Worm (Caenorhabditis elegans): Measurements from ENCODE around the gene F25D1.5.

The F25D1.5 gene

DNA sequence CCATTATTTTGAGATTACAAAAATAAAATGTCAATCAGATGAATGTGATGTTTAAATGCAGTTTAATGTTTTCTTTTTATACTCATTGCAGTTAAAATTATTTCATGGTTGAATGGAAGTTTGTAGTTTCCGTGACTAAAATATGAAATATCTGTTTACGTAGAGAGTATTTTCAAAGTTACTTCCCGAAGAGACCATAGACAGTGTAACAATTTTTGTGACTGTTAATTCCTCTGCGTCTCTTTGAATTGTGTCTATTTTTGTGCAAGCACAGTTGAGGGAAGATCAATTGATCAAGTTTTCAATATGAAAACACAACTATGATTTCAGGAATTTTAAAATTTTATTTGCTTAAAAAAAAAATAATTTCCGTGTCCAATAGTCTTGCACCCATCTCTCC is at the start of gene F25D1.5:
Gene F25D1.5 (minus strand): TSS at position 35 of the 400 bp plus-strand sequence.
- TF ChIP-seq F33H1.4 (GFP tag; IDR thresholded peaks at IDR 0.05) = no peak
- TF ChIP-seq F52B5.7 (tag; optimal IDR thresholded peaks at IDR 0.05) = no peak
- TF ChIP-seq ceh-58 (GFP tag; IDR thresholded peaks at IDR 0.05) = no peak
- no peak for TF ChIP-seq ztf-3 (GFP tag; optimal IDR thresholded peaks at IDR 0.05)
- TF ChIP-seq ZK185.1 (tag; optimal IDR thresholded peaks at IDR 0.05; ENCODE audit: poor library complexity, severe bottlenecking) = no peak

DNA sequence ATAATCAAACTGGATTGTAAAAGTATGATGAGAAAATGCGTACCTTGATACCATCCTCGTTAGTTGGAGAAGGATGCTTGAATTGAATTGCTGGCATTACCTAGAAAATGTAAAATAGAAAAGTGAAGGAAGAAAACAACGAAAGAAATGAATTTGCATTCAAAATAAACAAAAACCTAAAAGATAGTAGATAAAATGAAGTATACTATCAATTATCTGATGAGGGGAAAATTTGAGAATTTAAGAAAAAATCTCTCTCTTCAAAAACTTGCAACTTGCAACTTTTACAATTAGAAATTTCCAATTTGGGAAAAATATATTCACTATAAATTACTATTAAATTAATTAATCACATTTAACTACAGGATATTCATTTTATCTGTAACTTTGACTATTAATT is 48.2 kb upstream of the F25D1.5 start, which contains the start of gene T21C9.11:
Gene T21C9.11 (minus strand): TSS at position 101 of the 400 bp plus-strand sequence.
- TF ChIP-seq tbx-9 (tag; optimal IDR thresholded peaks at IDR 0.05; ENCODE audit: borderline replicate concordance) = no peak
- no peak for TF ChIP-seq madf-10 (tag; optimal IDR thresholded peaks at IDR 0.05)
- TF ChIP-seq Y53G8AR.9 (GFP tag; conservative IDR thresholded peaks at IDR 0.05) = no peak
- no peak for TF ChIP-seq zim-3 (tag; optimal IDR thresholded peaks at IDR 0.05)
- no peak for TF ChIP-seq F39B2.1 (GFP tag; IDR thresholded peaks at IDR 0.05)
- TF ChIP-seq unc-62 (GFP tag; optimal IDR thresholded peaks at IDR 0.05) = no peak
- no peak for TF ChIP-seq him-1 (tag; optimal IDR thresholded peaks at IDR 0.05)
- TF ChIP-seq attf-6 (GFP tag; IDR thresholded peaks at IDR 0.05) = no peak
- no peak for TF ChIP-seq F10E7.11 (tag; optimal IDR thresholded peaks at IDR 0.05)
- no peak for TF ChIP-seq unc-130 (GFP tag; optimal IDR thresholded peaks at IDR 0.05)
- TF ChIP-seq mel-28 (tag; optimal IDR thresholded peaks at IDR 0.05; ENCODE audit: borderline replicate concordance) = no peak
- TF ChIP-seq B0019.2 (GFP tag; conservative IDR thresholded peaks at IDR 0.05) = no peak
- no peak for TF ChIP-seq ztf-22 (GFP tag; optimal IDR thresholded peaks at IDR 0.05)
- TF ChIP-seq let-526 (GFP tag; IDR thresholded peaks at IDR 0.05) = no peak
- TF ChIP-seq lin-35 (GFP tag; optimal IDR thresholded peaks at IDR 0.05) = no peak

DNA sequence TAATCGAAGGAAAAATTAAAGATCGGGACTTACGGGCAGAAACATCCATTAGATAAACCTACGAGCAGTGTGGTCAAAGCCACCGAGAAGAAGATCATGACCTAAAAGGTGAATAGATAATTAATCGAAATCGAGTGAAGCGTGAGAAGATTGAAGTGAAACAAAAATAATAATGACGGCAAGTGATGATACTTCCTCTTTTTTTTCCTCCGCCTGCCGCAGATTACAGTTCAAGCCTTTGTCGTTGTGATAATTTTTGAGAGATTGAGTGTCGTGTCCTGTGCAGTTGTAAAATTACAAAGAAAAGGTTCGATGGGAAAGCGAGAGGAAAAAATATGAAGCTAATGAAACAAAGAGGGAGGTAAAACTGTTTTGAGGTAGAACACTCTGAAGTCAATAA is 45.9 kb upstream of the F25D1.5 start, which contains the start of gene T21C9.9:
Gene T21C9.9 (minus strand): TSS at position 101 of the 400 bp plus-strand sequence.
- TF ChIP-seq F37B4.10 (GFP tag; IDR thresholded peaks at IDR 0.05) (0 out of 2 replicates have a peak, but pooled peaks have one; percentile 13), sptf-2 (GFP tag; optimal IDR thresholded peaks at IDR 0.05) (no peak), B0336.3 (GFP tag; IDR thresholded peaks at IDR 0.05) (no peak), pha-4 (tag; optimal IDR thresholded peaks at IDR 0.05) (no peak), let-526 (GFP tag; IDR thresholded peaks at IDR 0.05) (no peak), ama-1 (optimal IDR thresholded peaks at IDR 0.05) (no peak), ama-1 (GFP tag; optimal IDR thresholded peaks at IDR 0.05) (no peak), die-1 (tag; optimal IDR thresholded peaks at IDR 0.05) (no peak), dpl-1 (GFP tag; optimal IDR thresholded peaks at IDR 0.05) (no peak)

DNA sequence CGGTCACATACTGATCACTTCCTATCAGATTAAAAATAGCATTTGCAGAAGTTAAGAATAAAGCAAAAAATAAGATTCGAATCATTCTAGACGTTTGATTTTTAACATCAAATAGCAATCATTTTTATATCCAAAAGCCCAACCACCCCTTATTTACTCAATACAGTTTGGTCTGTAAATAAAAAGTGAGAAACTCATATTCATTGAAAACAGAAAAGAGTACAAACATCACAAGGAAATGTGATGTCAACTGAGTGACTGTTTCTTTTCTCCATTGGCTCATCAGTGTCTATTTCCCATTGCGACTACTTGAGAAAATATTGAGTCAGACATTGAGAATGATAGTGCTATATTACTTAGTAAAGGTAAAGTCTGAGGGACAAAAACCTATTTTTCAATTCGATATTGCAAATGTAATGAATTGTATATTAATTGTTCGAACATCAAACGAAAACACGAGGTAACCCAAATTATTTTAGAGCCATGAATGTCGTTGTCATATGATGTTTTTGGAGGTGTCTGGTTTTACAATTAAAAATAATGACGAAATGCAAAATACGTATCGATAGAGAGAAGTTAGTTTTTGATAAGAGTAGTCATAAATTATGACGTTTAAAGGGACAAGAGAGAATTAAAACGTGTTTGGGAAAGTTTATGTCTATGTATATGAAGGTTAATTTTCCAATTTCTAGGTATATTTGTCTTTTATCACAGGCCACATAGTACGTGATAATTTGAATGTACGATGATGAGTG is 43.4 kb upstream of the F25D1.5 start, which contains the start of gene ttr-23:
Gene ttr-23 (minus strand): TSS at position 87 of the 755 bp plus-strand sequence.
- TF ChIP-seq egl-18 (GFP tag; IDR thresholded peaks at IDR 0.05) (no peak), nhr-80 (tag; optimal IDR thresholded peaks at IDR 0.05) (peak; percentile 50), unc-62 (GFP tag; optimal IDR thresholded peaks at IDR 0.05) (peak; percentile 91), hsf-1 (GFP tag; IDR thresholded peaks at IDR 0.05) (no peak)

DNA sequence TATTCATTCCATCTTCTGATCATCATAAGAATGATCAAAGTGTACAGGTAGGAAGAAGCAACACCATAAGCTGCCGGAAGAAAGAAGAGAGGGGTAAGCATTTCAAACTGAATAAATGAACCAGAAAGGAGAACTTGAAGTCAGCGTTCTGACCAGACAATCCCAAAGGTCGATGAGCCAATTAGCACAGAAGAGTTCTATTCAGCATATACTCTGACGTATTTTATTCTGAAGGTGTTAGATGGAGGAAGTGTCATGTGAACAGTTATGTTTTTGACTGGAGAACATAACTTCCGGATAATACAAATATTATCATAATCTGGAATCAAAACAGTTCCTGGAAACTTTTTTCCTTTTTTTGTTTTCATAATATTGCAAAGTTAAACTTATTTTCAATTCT is 42.1 kb upstream of the F25D1.5 start, which contains the start of gene srg-32:
Gene srg-32 (minus strand): TSS at position 101 of the 400 bp plus-strand sequence.
- TF ChIP-seq athp-1 (tag; optimal IDR thresholded peaks at IDR 0.05) (no peak), Y67H2A.10 (GFP tag; conservative IDR thresholded peaks at IDR 0.05) (no peak), F49E8.2 (tag; optimal IDR thresholded peaks at IDR 0.05; ENCODE audit: insufficient read depth) (no peak), sea-2 (GFP tag; IDR thresholded peaks at IDR 0.05) (no peak), madf-10 (tag; optimal IDR thresholded peaks at IDR 0.05) (no peak), bed-2 (GFP tag; IDR thresholded peaks at IDR 0.05) (no peak), let-607 (tag; optimal IDR thresholded peaks at IDR 0.05) (no peak), chd-7 (tag; optimal IDR thresholded peaks at IDR 0.05) (no peak), bed-1 (GFP tag; IDR thresholded peaks at IDR 0.05) (no peak), F57A8.1 (GFP tag; optimal IDR thresholded peaks at IDR 0.05) (no peak), mes-4 (tag; optimal IDR thresholded peaks at IDR 0.05) (no peak), mcd-1 (GFP tag; IDR thresholded peaks at IDR 0.05) (no peak), lin-26 (GFP tag; IDR thresholded peaks at IDR 0.05) (no peak), him-1 (tag; optimal IDR thresholded peaks at IDR 0.05) (no peak)
